Worm (Caenorhabditis elegans) whole organism, L4 larva: ENCODE data around the gene C48B4.12.

Experiments used
- F49E8.2 ChIP-seq: sonication (generic microtip); optimal IDR thresholded peaks from 2 replicates; lab custom pipeline; 2016; ENCODE audit warnings: missing compliant biosample characterization, mild to moderate bottlenecking, missing genetic modification characterization, borderline replicate concordance
- ces-1 ChIP-seq: fragments of 150-350 bp; sonication (generic microtip); optimal IDR thresholded peaks from 4 replicates; lab custom pipeline; 2014; ENCODE audit warnings: missing biosample characterization, missing genetic modification reagents, missing genetic modification characterization
- daf-12 ChIP-seq: fragments of 150-350 bp; optimal IDR thresholded peaks from 2 replicates; lab custom pipeline; 2014; ENCODE audit warnings: missing biosample characterization, missing genetic modification reagents, missing genetic modification characterization
- lin-15B ChIP-seq: fragments of 150-350 bp; sonication (generic microtip); optimal IDR thresholded peaks from 3 replicates; lab custom pipeline; 2014; ENCODE audit warnings: missing biosample characterization, missing genetic modification characterization
- nhr-28 ChIP-seq: fragments of 150-350 bp; optimal IDR thresholded peaks from 2 replicates; lab custom pipeline; 2014; ENCODE audit warnings: missing biosample characterization, missing genetic modification characterization

DNA sequence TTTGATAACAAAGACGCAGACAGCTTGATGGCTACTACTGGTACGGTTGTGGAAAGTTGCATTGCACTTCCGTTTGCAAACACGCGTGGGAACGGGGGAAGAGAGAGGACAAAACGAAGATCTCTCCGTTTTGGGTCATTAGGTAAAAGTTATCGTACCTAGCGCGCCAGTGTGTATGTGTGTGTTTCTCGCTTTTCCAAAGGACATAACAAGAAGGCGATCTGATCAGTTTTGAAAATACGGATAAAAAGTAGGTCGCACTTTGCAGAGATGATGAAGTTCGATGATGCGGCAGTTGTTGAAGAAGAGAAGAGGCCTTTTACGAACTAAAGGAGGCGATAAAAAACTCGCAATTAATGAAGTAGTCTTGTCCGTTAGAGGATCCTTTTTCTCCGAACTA lies 48.0 kb downstream of the C48B4.12 start:
- TF ChIP-seq daf-12 (tag; lab: Kevin White, UChicago) (no peak), lin-15B (tag; lab: Kevin White, UChicago) (no peak), ces-1 (GFP tag; lab: Kevin White, UChicago) (no peak), F49E8.2 (tag; lab: Kevin White, UChicago) (no peak), nhr-28 (tag; lab: Kevin White, UChicago) (peak; percentile 4)
